Worm (Caenorhabditis elegans) whole organism, L3 larva: ENCODE data around the gene mdf-1.
A peak's percentile ranks its signal among the peaks of the same experiment; 100 is the strongest.

ENCODE experiments used
- R02D3.7 ChIP-seq: fragments of 150-350 bp; optimal IDR thresholded peaks from 2 replicates; lab custom pipeline; 2014; ENCODE audit warnings: missing biosample characterization, missing genetic modification characterization
- ZK546.5 ChIP-seq: sonication (generic microtip); optimal IDR thresholded peaks from 2 replicates; lab custom pipeline; 2017; ENCODE audit warnings: missing biosample characterization, missing genetic modification characterization
- aly-2 ChIP-seq: fragments of 150-350 bp; optimal IDR thresholded peaks from 2 replicates; lab custom pipeline; 2014; ENCODE audit warnings: missing biosample characterization, missing genetic modification characterization
- ama-1 ChIP-seq: fragments of 150-350 bp; optimal IDR thresholded peaks from 2 replicates; lab custom pipeline; 2018
- ceh-16 ChIP-seq: sonication (generic microtip); optimal IDR thresholded peaks from 2 replicates; lab custom pipeline; 2017; ENCODE audit warnings: missing biosample characterization, missing genetic modification characterization
- ceh-28 ChIP-seq: fragments of 150-350 bp; optimal IDR thresholded peaks from 2 replicates; lab custom pipeline; 2014; ENCODE audit warnings: missing biosample characterization, missing genetic modification reagents, missing genetic modification characterization
- ceh-82 ChIP-seq: fragments of 150-350 bp; optimal IDR thresholded peaks from 2 replicates; lab custom pipeline; 2014; ENCODE audit warnings: missing biosample characterization, missing genetic modification characterization
- ceh-9 ChIP-seq: sonication (generic microtip); optimal IDR thresholded peaks from 2 replicates; lab custom pipeline; 2018; ENCODE audit warnings: missing biosample characterization, missing genetic modification characterization
- daf-12 ChIP-seq: fragments of 150-350 bp; optimal IDR thresholded peaks from 2 replicates; lab custom pipeline; 2014; ENCODE audit warnings: missing biosample characterization, missing genetic modification reagents, missing genetic modification characterization
- egl-27 ChIP-seq: sonication (generic microtip); optimal IDR thresholded peaks from 4 replicates; lab custom pipeline; 2017; ENCODE audit warnings: missing biosample characterization, missing genetic modification reagents, missing genetic modification characterization
- egl-5 ChIP-seq: fragments of 150-350 bp; optimal IDR thresholded peaks from 2 replicates; lab custom pipeline; 2017; ENCODE audit warnings: missing biosample characterization, missing genetic modification reagents, missing genetic modification characterization, inconsistent platforms
- elt-1 ChIP-seq: fragments of 150-350 bp; optimal IDR thresholded peaks from 2 replicates; lab custom pipeline; 2014; ENCODE audit warnings: missing biosample characterization, missing genetic modification characterization
- elt-2 ChIP-seq: sonication (generic microtip); optimal IDR thresholded peaks from 2 replicates; lab custom pipeline; 2016; ENCODE audit warnings: missing genetic modification reagents, mild to moderate bottlenecking, missing genetic modification characterization, missing compliant biosample characterization
- elt-3 ChIP-seq, 3 experiments: fragments of 150-350 bp in 1 of 3; sonication (generic microtip) in 2 of 3; optimal IDR thresholded peaks; 2 replicates in 2 of 3; 4 replicates in 1 of 3; lab custom pipeline; 2014 to 2017; ENCODE audit warnings: missing biosample characterization in 3 of 3, missing genetic modification characterization in 3 of 3
- eor-1 ChIP-seq, 2 experiments: fragments of 150-350 bp; optimal IDR thresholded peaks; 2 replicates each; lab custom pipeline; 2014 to 2018; ENCODE audit warnings: missing biosample characterization in 2 of 2, missing genetic modification characterization in 2 of 2
- fkh-10 ChIP-seq: sonication (generic microtip); optimal IDR thresholded peaks from 2 replicates; lab custom pipeline; 2017; ENCODE audit warnings: missing biosample characterization, missing genetic modification reagents, missing genetic modification characterization
- fkh-2 ChIP-seq: fragments of 150-350 bp; optimal IDR thresholded peaks from 2 replicates; lab custom pipeline; 2014; ENCODE audit warnings: missing biosample characterization, missing genetic modification reagents, missing genetic modification characterization
- fos-1 ChIP-seq: fragments of 150-350 bp; optimal IDR thresholded peaks from 2 replicates; lab custom pipeline; 2014; ENCODE audit warnings: missing biosample characterization, missing genetic modification characterization
- hmg-11 ChIP-seq: sonication (generic microtip); optimal IDR thresholded peaks from 2 replicates; lab custom pipeline; 2016; ENCODE audit warnings: missing genetic modification characterization, missing compliant biosample characterization
- jun-1 ChIP-seq: fragments of 150-350 bp; optimal IDR thresholded peaks from 2 replicates; lab custom pipeline; 2014; ENCODE audit warnings: missing biosample characterization, missing genetic modification reagents, missing genetic modification characterization
- lin-15B ChIP-seq: fragments of 150-350 bp; optimal IDR thresholded peaks from 2 replicates; lab custom pipeline; 2014; ENCODE audit warnings: missing biosample characterization, missing genetic modification characterization
- lin-39 ChIP-seq: fragments of 150-350 bp; optimal IDR thresholded peaks from 2 replicates; lab custom pipeline; 2018; ENCODE audit warnings: missing biosample characterization, missing genetic modification reagents, missing genetic modification characterization
- lsy-12 ChIP-seq: sonication (generic microtip); optimal IDR thresholded peaks from 2 replicates; lab custom pipeline; 2016; ENCODE audit warnings: mild to moderate bottlenecking, missing genetic modification characterization, missing compliant biosample characterization
- mdl-1 ChIP-seq: fragments of 150-350 bp; optimal IDR thresholded peaks from 2 replicates; lab custom pipeline; 2014; ENCODE audit warnings: missing biosample characterization, missing genetic modification characterization
- mml-1 ChIP-seq: fragments of 150-350 bp; sonication (generic microtip); optimal IDR thresholded peaks from 3 replicates; lab custom pipeline; 2014; ENCODE audit warnings: missing biosample characterization, missing genetic modification characterization
- nfya-1 ChIP-seq: sonication (generic microtip); optimal IDR thresholded peaks from 2 replicates; lab custom pipeline; 2017; ENCODE audit warnings: missing genetic modification characterization, mild to moderate bottlenecking, missing compliant biosample characterization, antibody characterized with exemption, moderate library complexity; ENCODE audit not compliant: insufficient read depth
- nhr-11 ChIP-seq: fragments of 150-350 bp; optimal IDR thresholded peaks from 2 replicates; lab custom pipeline; 2014; ENCODE audit warnings: missing biosample characterization, missing genetic modification characterization
- nhr-12 ChIP-seq: fragments of 150-350 bp; optimal IDR thresholded peaks from 2 replicates; lab custom pipeline; 2014; ENCODE audit warnings: missing biosample characterization, missing genetic modification characterization
- nhr-23 ChIP-seq: fragments of 150-350 bp; optimal IDR thresholded peaks from 2 replicates; lab custom pipeline; 2014; ENCODE audit warnings: missing biosample characterization, missing genetic modification reagents, missing genetic modification characterization
- nhr-237 ChIP-seq: fragments of 150-350 bp; optimal IDR thresholded peaks from 2 replicates; lab custom pipeline; 2014; ENCODE audit warnings: missing biosample characterization, missing genetic modification characterization
- nhr-25 ChIP-seq: sonication (generic microtip); optimal IDR thresholded peaks from 2 replicates; lab custom pipeline; 2017; ENCODE audit warnings: missing biosample characterization, missing genetic modification characterization
- nhr-28 ChIP-seq: fragments of 150-350 bp; optimal IDR thresholded peaks from 2 replicates; lab custom pipeline; 2014; ENCODE audit warnings: missing biosample characterization, missing genetic modification characterization
- nhr-43 ChIP-seq: sonication (generic microtip); optimal IDR thresholded peaks from 2 replicates; lab custom pipeline; 2016; ENCODE audit warnings: mild to moderate bottlenecking, missing genetic modification characterization, missing compliant biosample characterization; ENCODE audit not compliant: poor library complexity, severe bottlenecking
- nhr-67 ChIP-seq: fragments of 150-350 bp; optimal IDR thresholded peaks from 2 replicates; lab custom pipeline; 2014; ENCODE audit warnings: missing biosample characterization, missing genetic modification characterization
- nhr-76 ChIP-seq: fragments of 150-350 bp; sonication (generic microtip); optimal IDR thresholded peaks from 5 replicates; lab custom pipeline; 2014; ENCODE audit warnings: missing biosample characterization, missing genetic modification characterization
- nhr-77 ChIP-seq: fragments of 150-350 bp; optimal IDR thresholded peaks from 2 replicates; lab custom pipeline; 2014; ENCODE audit warnings: missing biosample characterization, missing genetic modification characterization
- pha-4 ChIP-seq: fragments of 150-350 bp; optimal IDR thresholded peaks from 2 replicates; lab custom pipeline; 2014; ENCODE audit warnings: missing biosample characterization, missing genetic modification reagents, missing genetic modification characterization
- pqm-1 ChIP-seq: fragments of 150-350 bp; optimal IDR thresholded peaks from 2 replicates; lab custom pipeline; 2017; ENCODE audit warnings: missing biosample characterization, missing genetic modification characterization, inconsistent platforms
- sea-2 ChIP-seq: fragments of 150-350 bp; sonication (generic microtip); optimal IDR thresholded peaks from 4 replicates; lab custom pipeline; 2014; ENCODE audit warnings: missing biosample characterization, missing genetic modification reagents, missing genetic modification characterization
- skn-1 ChIP-seq: fragments of 150-350 bp; optimal IDR thresholded peaks from 2 replicates; lab custom pipeline; 2014; ENCODE audit warnings: missing biosample characterization, missing genetic modification characterization
- snpc-4 ChIP-seq: fragments of 150-350 bp; optimal IDR thresholded peaks from 2 replicates; lab custom pipeline; 2014; ENCODE audit warnings: missing biosample characterization, missing genetic modification characterization
- tbx-2 ChIP-seq: sonication (generic microtip); optimal IDR thresholded peaks from 2 replicates; lab custom pipeline; 2016; ENCODE audit warnings: mild to moderate bottlenecking, missing genetic modification characterization, missing compliant biosample characterization
- unc-39 ChIP-seq: sonication (generic microtip); optimal IDR thresholded peaks from 4 replicates; lab custom pipeline; 2017; ENCODE audit warnings: missing biosample characterization, missing genetic modification characterization
- unc-62 ChIP-seq: fragments of 150-350 bp; sonication (generic microtip); optimal IDR thresholded peaks from 4 replicates; lab custom pipeline; 2014; ENCODE audit warnings: missing biosample characterization, missing genetic modification reagents, missing genetic modification characterization
- zag-1 ChIP-seq: fragments of 150-350 bp; optimal IDR thresholded peaks from 2 replicates; lab custom pipeline; 2014; ENCODE audit warnings: missing biosample characterization, missing genetic modification characterization
- ztf-11 ChIP-seq: fragments of 150-350 bp; optimal IDR thresholded peaks from 2 replicates; lab custom pipeline; 2014; ENCODE audit warnings: missing biosample characterization, missing genetic modification characterization
- ztf-4 ChIP-seq: fragments of 150-350 bp; optimal IDR thresholded peaks from 2 replicates; lab custom pipeline; 2014; ENCODE audit warnings: missing biosample characterization, missing genetic modification characterization

Gene mdf-1

DNA sequence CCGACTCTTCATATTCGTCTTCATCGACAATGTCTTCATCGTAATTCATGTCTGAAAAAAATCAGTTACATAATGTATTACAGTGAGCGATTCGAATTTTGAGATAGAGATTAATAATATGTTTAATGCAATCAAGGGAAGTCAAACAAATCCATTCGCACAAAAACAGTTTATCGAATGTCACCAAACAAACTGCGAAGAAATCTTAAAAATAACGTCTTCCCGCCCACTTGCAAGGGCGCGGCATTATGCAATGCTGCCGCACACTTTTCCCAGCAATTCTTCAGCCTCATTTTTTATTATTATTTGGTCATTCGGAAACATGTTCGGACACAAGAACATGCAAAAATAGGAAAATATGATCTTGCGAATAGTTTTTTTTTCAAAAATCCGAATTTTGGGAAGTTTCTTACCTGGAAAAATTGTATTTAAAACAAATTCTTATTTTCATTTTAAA, at the start of gene mdf-1:
mdf-1 (minus strand) TSS at position 51 of the 457 bp plus-strand sequence.
- peak; percentile 15 for TF ChIP-seq ceh-28 (tag; lab: Kevin White, UChicago)
- no peak for TF ChIP-seq nhr-77 (tag; lab: Kevin White, UChicago)
- TF ChIP-seq nhr-76 = no peak
- TF ChIP-seq nhr-11 (tag; lab: Kevin White, UChicago) = no peak
- TF ChIP-seq ceh-9 (tag; lab: Kevin White, UChicago) = no peak
- TF ChIP-seq tbx-2 (tag; lab: Kevin White, UChicago) = peak; percentile 14
- no peak for TF ChIP-seq nhr-28
- TF ChIP-seq ztf-11 (tag; lab: Kevin White, UChicago) = no peak
- no peak for TF ChIP-seq fkh-10 (GFP tag; lab: Kevin White, UChicago)
- no peak for TF ChIP-seq sea-2 (GFP tag; lab: Kevin White, UChicago)
- TF ChIP-seq nhr-237 (tag; lab: Kevin White, UChicago) = no peak
- TF ChIP-seq hmg-11 = peak; percentile 85
- TF ChIP-seq fos-1 = no peak
- TF ChIP-seq ceh-82 = no peak
- TF ChIP-seq jun-1 = no peak
- no peak for TF ChIP-seq nhr-12
- TF ChIP-seq snpc-4 (tag; lab: Kevin White, UChicago) = peak; percentile 36
- peak; percentile 82 for TF ChIP-seq nfya-1
- TF ChIP-seq egl-27 = no peak
- TF ChIP-seq ceh-16 (tag; lab: Kevin White, UChicago) = no peak
- peak; percentile 55 for TF ChIP-seq pha-4
- no peak for TF ChIP-seq ZK546.5 (tag; lab: Kevin White, UChicago)
- TF ChIP-seq ama-1 = peak; percentile 41
- no peak for TF ChIP-seq aly-2 (tag; lab: Kevin White, UChicago)
- peak; percentile 51 for TF ChIP-seq lsy-12
- TF ChIP-seq elt-2 (tag; lab: Kevin White, UChicago) = peak; percentile 47
- no peak for TF ChIP-seq elt-3 (tag; optimal IDR thresholded peaks at IDR 0.05; lab: Kevin White, UChicago)
- peak; percentile 15 for TF ChIP-seq ztf-4 (tag; lab: Kevin White, UChicago)
- no peak for TF ChIP-seq nhr-67
- TF ChIP-seq nhr-23 (tag; lab: Kevin White, UChicago) = peak; percentile 85
- no peak for TF ChIP-seq eor-1 (tag; optimal IDR thresholded peaks at IDR 0.05; lab: Kevin White, UChicago)
- TF ChIP-seq daf-12 (tag; lab: Kevin White, UChicago) = no peak
- TF ChIP-seq nhr-43 (tag; lab: Kevin White, UChicago) = peak; percentile 47
- no peak for TF ChIP-seq skn-1 (tag; lab: Kevin White, UChicago)
- no peak for TF ChIP-seq mml-1
- no peak for TF ChIP-seq mdl-1 (tag; lab: Kevin White, UChicago)
- TF ChIP-seq fkh-2 (tag; lab: Kevin White, UChicago) = no peak
- TF ChIP-seq R02D3.7 (tag; lab: Kevin White, UChicago) = no peak
- no peak for TF ChIP-seq unc-39
- peak; percentile 73 for TF ChIP-seq lin-15B (tag; lab: Kevin White, UChicago)
- peak; percentile 12 for TF ChIP-seq unc-62 (GFP tag; lab: Kevin White, UChicago)
- no peak for TF ChIP-seq elt-1 (tag; lab: Kevin White, UChicago)
- TF ChIP-seq nhr-25 (tag; lab: Kevin White, UChicago) = peak; percentile 75
- TF ChIP-seq pqm-1 = peak; percentile 58
- peak; percentile 17 for TF ChIP-seq egl-5 (tag; lab: Kevin White, UChicago)
- no peak for TF ChIP-seq zag-1
- TF ChIP-seq lin-39 (tag; lab: Kevin White, UChicago) = peak; percentile 63

DNA sequence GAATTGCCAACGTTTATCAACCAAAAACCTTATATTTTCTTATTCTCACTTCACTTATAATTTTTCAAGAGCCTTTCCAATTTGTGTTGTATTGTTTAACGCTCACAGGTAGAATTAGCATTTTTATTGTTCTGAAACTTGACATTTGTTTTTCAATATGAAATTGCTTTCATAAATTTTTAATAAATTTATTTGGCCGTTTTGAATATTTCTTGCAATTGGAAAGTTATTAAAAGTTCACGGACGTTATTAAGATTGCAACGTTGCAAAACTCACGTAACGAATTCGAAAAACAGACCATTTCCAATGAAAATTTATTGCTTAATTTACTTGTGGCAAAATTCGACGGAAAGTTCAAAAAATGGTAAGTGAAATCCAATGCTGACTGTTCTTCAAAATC, 46.3 kb upstream of the mdf-1 start, which contains the start of gene K09G1.2:
K09G1.2 (plus strand) TSS at position 301 of the 400 bp plus-strand sequence.
- no peak for TF ChIP-seq nhr-237 (tag; lab: Kevin White, UChicago)
- TF ChIP-seq fos-1 = no peak
- no peak for TF ChIP-seq ceh-28 (tag; lab: Kevin White, UChicago)
- TF ChIP-seq sea-2 (GFP tag; lab: Kevin White, UChicago) = no peak
- no peak for TF ChIP-seq ceh-16 (tag; lab: Kevin White, UChicago)
- no peak for TF ChIP-seq nhr-77 (tag; lab: Kevin White, UChicago)
